Worm (Caenorhabditis elegans) whole organism, L4 larva: ENCODE data around the gene R10E12.2.

Source experiments
- ces-1 ChIP-seq: fragments of 150-350 bp; sonication (generic microtip); optimal IDR thresholded peaks from 4 replicates; lab custom pipeline; 2014; ENCODE audit warnings: missing biosample characterization, missing genetic modification reagents, missing genetic modification characterization
- lin-15B ChIP-seq: fragments of 150-350 bp; sonication (generic microtip); optimal IDR thresholded peaks from 3 replicates; lab custom pipeline; 2014; ENCODE audit warnings: missing biosample characterization, missing genetic modification characterization
- nhr-77 ChIP-seq: fragments of 150-350 bp; optimal IDR thresholded peaks from 2 replicates; lab custom pipeline; 2014; ENCODE audit warnings: missing biosample characterization, missing genetic modification characterization
- pqm-1 ChIP-seq: sonication (generic microtip); optimal IDR thresholded peaks from 2 replicates; lab custom pipeline; 2017; ENCODE audit warnings: missing biosample characterization, missing genetic modification characterization
- snpc-4 ChIP-seq: fragments of 150-350 bp; optimal IDR thresholded peaks from 2 replicates; lab custom pipeline; 2014; ENCODE audit warnings: missing biosample characterization, missing genetic modification characterization

ce11 chrIII:10004213-10004612 lies 30.5 kb upstream of the R10E12.2 start, which contains the start of gene C05B5.11:
- no peak for TF ChIP-seq snpc-4 (tag; lab: Kevin White, UChicago)
- no peak for TF ChIP-seq ces-1 (GFP tag; lab: Kevin White, UChicago)
- TF ChIP-seq lin-15B (tag; lab: Kevin White, UChicago): no peak
- TF ChIP-seq pqm-1 (tag; lab: Kevin White, UChicago): no peak
- TF ChIP-seq nhr-77: no peak
